Worm (Caenorhabditis elegans): ENCODE data around the gene qars-1.

qars-1 gene

DNA sequence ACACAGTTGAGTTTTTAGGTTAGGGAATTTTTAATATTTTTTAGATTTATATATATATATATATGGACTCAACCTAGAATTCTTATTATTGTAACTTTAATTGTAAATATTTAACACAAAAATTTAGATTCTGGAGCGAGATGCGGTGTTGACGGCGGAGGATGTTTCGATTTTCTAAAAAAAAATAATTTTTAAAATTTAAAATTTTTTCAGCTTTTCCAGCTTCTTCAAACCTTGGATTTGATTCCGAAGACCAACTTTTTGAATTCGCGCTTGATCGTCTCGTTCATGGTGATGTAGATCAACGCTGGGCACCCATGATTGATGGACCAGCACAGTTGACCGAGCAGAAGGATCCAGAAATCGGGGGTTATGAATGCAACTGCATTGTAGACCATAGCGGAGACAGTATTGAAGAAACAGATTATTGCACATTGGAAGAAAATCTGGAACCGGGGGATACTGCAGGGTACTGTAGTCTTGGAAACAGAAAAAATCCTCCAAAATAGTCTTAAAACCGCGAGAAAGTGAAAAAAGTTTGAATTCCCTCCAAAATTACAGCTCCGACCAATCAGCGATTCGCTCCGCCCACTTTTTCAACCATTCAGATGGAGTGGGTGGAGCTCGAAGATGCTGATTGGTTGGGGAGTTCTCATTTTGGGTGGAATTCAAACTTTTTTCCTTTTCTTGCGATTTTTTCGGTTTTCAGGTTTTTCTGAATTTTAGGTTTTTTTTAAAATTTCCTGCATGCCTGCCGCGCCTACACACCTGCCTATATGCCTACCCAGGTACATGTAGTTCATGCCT is 36.5 kb upstream of the qars-1 start (continued):
- TF ChIP-seq B0035.1 (tag; optimal IDR thresholded peaks at IDR 0.05) (peak; percentile 26), aptf-2 (GFP tag; conservative IDR thresholded peaks at IDR 0.05) (0 out of 2 replicates have a peak, but pooled peaks have one; percentile 27), ama-1 (optimal IDR thresholded peaks at IDR 0.05) (no peak), ama-1 (GFP tag; optimal IDR thresholded peaks at IDR 0.05) (peak in 1 of 2 experiments; percentile 32), tbp1 (GFP tag; optimal IDR thresholded peaks at IDR 0.05) (no peak), madf-3 (GFP tag; IDR thresholded peaks at IDR 0.05) (no peak; the same call in 1 of the 2 replicates), pha-4 (tag; optimal IDR thresholded peaks at IDR 0.05) (no peak), madf-6 (GFP tag; IDR thresholded peaks at IDR 0.05) (peak; percentile 49), ztf-6 (GFP tag; IDR thresholded peaks at IDR 0.05) (no peak), F55B11.4 (tag; optimal IDR thresholded peaks at IDR 0.05; ENCODE audit: borderline replicate concordance, insufficient read depth) (no peak), lir-1 (GFP tag; conservative IDR thresholded peaks at IDR 0.05) (no peak), ccch-3 (GFP tag; optimal IDR thresholded peaks at IDR 0.05) (no peak), unc-62 (GFP tag; optimal IDR thresholded peaks at IDR 0.05) (no peak), efl-1 (GFP tag; optimal IDR thresholded peaks at IDR 0.05) (no peak), mel-28 (tag; optimal IDR thresholded peaks at IDR 0.05; ENCODE audit: borderline replicate concordance) (no peak), akir-1 (GFP tag; optimal IDR thresholded peaks at IDR 0.05) (no peak), ztf-25 (GFP tag; IDR thresholded peaks at IDR 0.05) (peak; percentile 60; the same call in 1 of the 2 replicates), zim-3 (tag; optimal IDR thresholded peaks at IDR 0.05) (peak; percentile 48), Y56A3A.18 (GFP tag; IDR thresholded peaks at IDR 0.05) (0 out of 2 replicates have a peak, but pooled peaks have one; percentile 21), Y95B8A.8 (GFP tag; IDR thresholded peaks at IDR 0.05) (no peak), K12H6.12 (tag; optimal IDR thresholded peaks at IDR 0.05) (no peak), dox-1 (GFP tag; IDR thresholded peaks at IDR 0.05) (no peak), cebp-1 (GFP tag; IDR thresholded peaks at IDR 0.05) (no peak), cebp-1 (tag; optimal IDR thresholded peaks at IDR 0.05) (peak; percentile 2), atf-7 (tag; optimal IDR thresholded peaks at IDR 0.05) (no peak), B0261.1 (tag; optimal IDR thresholded peaks at IDR 0.05) (peak; percentile 3), Y79H2A.3 (GFP tag; conservative IDR thresholded peaks at IDR 0.05) (0 out of 2 replicates have a peak, but pooled peaks have one; percentile 21), fkh-3 (tag; optimal IDR thresholded peaks at IDR 0.05) (no peak), F10E7.11 (tag; optimal IDR thresholded peaks at IDR 0.05) (no peak), snpc-4 (GFP tag; optimal IDR thresholded peaks at IDR 0.05) (peak; percentile 35), snpc-4 (tag; optimal IDR thresholded peaks at IDR 0.05) (peak in 2 of 4 experiments; percentile 18 to 77), B0336.3 (GFP tag; IDR thresholded peaks at IDR 0.05) (peak; percentile 65; the same call in 1 of the 2 replicates), attf-6 (GFP tag; IDR thresholded peaks at IDR 0.05) (0 out of 2 replicates have a peak, but pooled peaks have one; percentile 18), dpl-1 (GFP tag; optimal IDR thresholded peaks at IDR 0.05) (no peak), F57A8.1 (GFP tag; optimal IDR thresholded peaks at IDR 0.05) (no peak), somi-1 (GFP tag; optimal IDR thresholded peaks at IDR 0.05) (no peak), ceh-91 (GFP tag; IDR thresholded peaks at IDR 0.05) (no peak), T26A5.8 (tag; optimal IDR thresholded peaks at IDR 0.05) (peak; percentile 37), mcd-1 (GFP tag; IDR thresholded peaks at IDR 0.05) (peak; percentile 52; the same call in 1 of the 2 replicates), bed-2 (GFP tag; IDR thresholded peaks at IDR 0.05) (no peak), repo-1 (tag; optimal IDR thresholded peaks at IDR 0.05) (peak; percentile 66), ceh-100 (GFP tag; IDR thresholded peaks at IDR 0.05) (no peak), snpc-1.3 (tag; optimal IDR thresholded peaks at IDR 0.05; ENCODE audit: insufficient read depth) (no peak), xnd-1 (tag; optimal IDR thresholded peaks at IDR 0.05) (no peak)

Measured in whole organism, young adult.